Worm (Caenorhabditis elegans) whole organism, midembryonic: ENCODE measurements around the gene wht-3.

Experiments
- T22C8.4 ChIP-seq: fragments of 200-800 bp; sonication (Bioruptor generic); IDR thresholded peaks from 2 replicates; pipeline ENCODE4 v1.3.6; 2022; ENCODE audit warnings: missing genetic modification characterization, missing compliant biosample characterization
- cog-1 ChIP-seq: sonication (generic microtip); optimal IDR thresholded peaks from 2 replicates; lab custom pipeline; 2016; ENCODE audit warnings: missing genetic modification characterization, missing compliant biosample characterization
- flt-1 ChIP-seq: fragments of 200-800 bp; sonication (Bioruptor generic); IDR thresholded peaks from 2 replicates; pipeline ENCODE4 v1.3.6; 2022; ENCODE audit warnings: missing genetic modification characterization, missing compliant biosample characterization
- klf-2 ChIP-seq: fragments of 200-800 bp; sonication (Bioruptor generic); conservative IDR thresholded peaks from 2 replicates; pipeline ENCODE4 v1.3.6; 2022; ENCODE audit warnings: missing genetic modification reagents, missing genetic modification characterization, missing compliant biosample characterization
- med-1 ChIP-seq: sonication (generic microtip); optimal IDR thresholded peaks from 2 replicates; lab custom pipeline; 2017; ENCODE audit warnings: missing genetic modification characterization, mild to moderate bottlenecking, missing compliant biosample characterization, antibody characterized with exemption, missing genetic modification reagents; ENCODE audit not compliant: insufficient read depth
- ref-1 ChIP-seq: fragments of 200-800 bp; sonication (Bioruptor generic); conservative IDR thresholded peaks from 2 replicates; pipeline ENCODE4 v1.3.6; 2022; ENCODE audit warnings: missing genetic modification reagents, missing genetic modification characterization, missing compliant biosample characterization
- tab-1 ChIP-seq: fragments of 200-800 bp; sonication (Bioruptor generic); IDR thresholded peaks from 2 replicates; pipeline ENCODE4 v1.3.6; 2022; ENCODE audit warnings: missing genetic modification characterization, missing compliant biosample characterization
- ztf-23 ChIP-seq: fragments of 200-800 bp; sonication (Bioruptor generic); IDR thresholded peaks from 2 replicates; pipeline ENCODE4 v1.3.6; 2022; ENCODE audit warnings: missing genetic modification reagents, missing genetic modification characterization, missing compliant biosample characterization
- ztf-29 ChIP-seq: fragments of 200-800 bp; sonication (Bioruptor generic); IDR thresholded peaks from 2 replicates; pipeline ENCODE4 v1.3.6; 2022; ENCODE audit warnings: missing genetic modification reagents, missing genetic modification characterization, missing compliant biosample characterization

Gene wht-3

ce11 chrIII:4168665-4169064 lies 17.3 kb upstream of the wht-3 start, which contains the start of gene ccdc-55:
Gene ccdc-55, minus strand, starts transcription at chrIII:4168765.
- TF ChIP-seq ztf-29 (GFP tag; lab: Robert Waterston, UW) = no peak
- no peak for TF ChIP-seq ztf-23 (GFP tag; lab: Robert Waterston, UW)
- TF ChIP-seq med-1 (GFP tag; lab: Kevin White, UChicago) = no peak
- no peak for TF ChIP-seq T22C8.4
- TF ChIP-seq cog-1 (tag; lab: Kevin White, UChicago) = no peak
- TF ChIP-seq klf-2 (GFP tag; lab: Robert Waterston, UW) = no peak
- TF ChIP-seq ref-1 (GFP tag; lab: Robert Waterston, UW) = no peak
- TF ChIP-seq flt-1 (GFP tag; lab: Robert Waterston, UW) = no peak
- no peak for TF ChIP-seq tab-1 (GFP tag; lab: Robert Waterston, UW)

DNA sequence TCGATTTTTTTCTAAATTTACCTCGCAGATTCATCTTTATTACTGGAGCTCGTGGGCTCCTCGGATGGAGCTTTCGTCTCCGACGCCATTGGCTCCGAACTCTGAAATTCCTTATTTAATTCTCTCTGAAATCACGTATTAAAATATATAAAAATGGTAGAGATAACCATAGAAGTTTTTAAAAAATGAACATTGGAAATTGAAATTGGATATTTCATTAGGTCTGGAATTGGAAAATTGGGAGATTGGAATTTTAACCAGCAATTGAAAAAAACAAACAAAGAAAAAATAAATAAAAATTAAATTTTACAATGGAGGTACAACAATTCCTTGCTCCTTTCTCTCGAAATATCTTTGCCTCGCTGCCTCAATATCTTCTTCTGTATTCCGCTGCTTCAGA lies 15.3 kb upstream of the wht-3 start, which contains the start of gene rnf-5:
Gene rnf-5, minus strand, starts transcription at position 101 of the 400 bp plus-strand sequence.
- TF ChIP-seq tab-1 (GFP tag; lab: Robert Waterston, UW) (no peak), ztf-23 (GFP tag; lab: Robert Waterston, UW) (no peak), med-1 (GFP tag; lab: Kevin White, UChicago) (no peak), ref-1 (GFP tag; lab: Robert Waterston, UW) (no peak), flt-1 (GFP tag; lab: Robert Waterston, UW) (no peak), klf-2 (GFP tag; lab: Robert Waterston, UW) (no peak), ztf-29 (GFP tag; lab: Robert Waterston, UW) (no peak), cog-1 (tag; lab: Kevin White, UChicago) (no peak), T22C8.4 (no peak)

DNA sequence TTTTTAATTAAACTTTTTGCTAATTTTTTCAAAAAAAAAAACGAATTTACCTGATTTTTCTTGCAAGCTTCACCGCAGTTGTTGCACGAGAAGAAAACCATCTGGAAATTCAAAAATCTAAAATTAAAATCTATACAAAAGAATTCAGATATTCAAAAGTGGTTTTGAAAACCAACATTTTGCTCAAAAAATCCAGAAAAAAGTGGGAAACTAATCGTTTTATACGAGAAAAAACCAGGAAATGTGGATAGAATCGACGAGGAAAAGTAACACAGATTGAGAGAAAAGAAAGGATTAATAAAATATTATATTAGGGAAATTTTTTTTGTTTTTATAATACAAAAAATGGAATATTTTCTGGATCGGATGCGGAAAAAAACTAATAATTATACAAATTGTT lies 12.7 kb upstream of the wht-3 start, which contains the start of gene C16C10.8:
Gene C16C10.8, minus strand, starts transcription at position 101 of the 400 bp plus-strand sequence.
- TF ChIP-seq T22C8.4 (no peak), ztf-23 (GFP tag; lab: Robert Waterston, UW) (no peak), ref-1 (GFP tag; lab: Robert Waterston, UW) (no peak), flt-1 (GFP tag; lab: Robert Waterston, UW) (no peak), cog-1 (tag; lab: Kevin White, UChicago) (no peak), ztf-29 (GFP tag; lab: Robert Waterston, UW) (no peak), klf-2 (GFP tag; lab: Robert Waterston, UW) (no peak), tab-1 (GFP tag; lab: Robert Waterston, UW) (no peak), med-1 (GFP tag; lab: Kevin White, UChicago) (no peak)

DNA sequence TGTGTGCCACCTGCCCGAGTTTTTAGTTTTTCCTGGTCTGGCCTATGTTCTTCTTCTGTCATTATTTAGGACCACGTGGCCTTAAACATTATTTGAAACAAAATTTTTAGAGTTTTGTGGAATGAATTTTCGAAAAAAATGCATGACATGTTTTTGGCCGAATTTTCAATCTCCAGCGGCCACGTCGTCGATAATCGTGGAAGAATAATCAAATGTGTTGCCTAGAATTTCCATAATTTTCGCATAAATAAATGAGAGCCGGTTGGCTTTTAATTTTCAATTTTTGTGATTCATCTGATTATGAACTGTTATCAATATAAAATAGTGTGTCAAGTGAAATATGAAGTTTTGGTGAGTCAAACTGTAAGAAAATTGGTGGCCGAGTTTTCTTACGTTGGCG lies 9.5 kb upstream of the wht-3 start, which contains the start of gene C01G12.16:
Gene C01G12.16, plus strand, starts transcription at position 301 of the 400 bp plus-strand sequence.
- TF ChIP-seq klf-2 (GFP tag; lab: Robert Waterston, UW) (no peak), ztf-29 (GFP tag; lab: Robert Waterston, UW) (no peak), T22C8.4 (no peak), med-1 (GFP tag; lab: Kevin White, UChicago) (no peak), cog-1 (tag; lab: Kevin White, UChicago) (no peak), ref-1 (GFP tag; lab: Robert Waterston, UW) (no peak), flt-1 (GFP tag; lab: Robert Waterston, UW) (no peak), tab-1 (GFP tag; lab: Robert Waterston, UW) (no peak), ztf-23 (GFP tag; lab: Robert Waterston, UW) (no peak)

DNA sequence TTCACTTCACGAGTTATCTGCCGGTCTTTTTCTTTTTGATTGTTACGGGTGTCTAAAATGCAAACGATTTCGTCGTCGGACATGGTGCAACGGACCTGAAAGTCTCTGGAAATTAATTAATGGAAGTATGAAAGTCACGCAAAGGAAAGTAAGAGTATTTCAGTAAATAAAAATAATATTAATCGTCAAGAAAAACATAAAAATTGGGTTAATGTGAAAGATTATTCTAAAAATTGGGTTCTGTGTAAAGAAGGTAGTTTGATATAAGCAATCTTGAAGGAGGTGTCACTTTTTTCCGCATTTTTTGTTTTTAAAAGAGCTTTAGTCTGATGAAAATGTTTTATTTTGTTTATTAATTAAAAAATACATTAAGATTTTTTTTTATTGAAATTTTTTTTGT lies 5.9 kb upstream of the wht-3 start, which contains the start of gene C16C10.9:
Gene C16C10.9, minus strand, starts transcription at position 101 of the 400 bp plus-strand sequence.
- TF ChIP-seq tab-1 (GFP tag; lab: Robert Waterston, UW) = no peak

ce11 chrIII:4153299-4153698 lies 1.9 kb upstream of the wht-3 start, which contains the start of gene glod-4:
Gene glod-4, plus strand, starts transcription at chrIII:4153599.
- TF ChIP-seq T22C8.4 = no peak
- TF ChIP-seq cog-1 (tag; lab: Kevin White, UChicago) = no peak
- TF ChIP-seq tab-1 (GFP tag; lab: Robert Waterston, UW) = no peak
- no peak for TF ChIP-seq med-1 (GFP tag; lab: Kevin White, UChicago)
- TF ChIP-seq flt-1 (GFP tag; lab: Robert Waterston, UW) = no peak
- TF ChIP-seq ref-1 (GFP tag; lab: Robert Waterston, UW) = no peak
- no peak for TF ChIP-seq ztf-29 (GFP tag; lab: Robert Waterston, UW)
- no peak for TF ChIP-seq klf-2 (GFP tag; lab: Robert Waterston, UW)
- TF ChIP-seq ztf-23 (GFP tag; lab: Robert Waterston, UW) = no peak

DNA sequence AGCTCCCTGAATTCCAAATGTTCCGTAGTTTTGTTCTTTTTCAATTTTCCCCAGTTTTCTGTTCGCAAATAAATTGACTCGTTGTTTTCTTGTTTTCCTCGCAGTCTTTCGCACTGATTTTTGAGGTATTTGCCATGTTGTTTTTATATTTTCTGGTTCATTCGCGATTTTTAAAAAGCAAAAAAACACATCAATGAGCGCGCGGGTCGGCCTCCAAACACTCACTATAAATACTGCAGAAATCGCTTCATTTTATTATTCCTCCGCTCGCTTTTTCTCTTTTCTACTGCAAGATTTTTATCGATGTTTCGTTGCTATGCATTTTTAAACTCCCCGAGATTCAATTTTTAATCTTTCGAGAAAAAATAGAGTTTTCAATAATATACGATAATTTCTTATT lies 1.4 kb upstream of the wht-3 start:
- no peak for TF ChIP-seq ref-1 (GFP tag; lab: Robert Waterston, UW)
- TF ChIP-seq T22C8.4 = no peak
- TF ChIP-seq cog-1 (tag; lab: Kevin White, UChicago) = no peak
- TF ChIP-seq med-1 (GFP tag; lab: Kevin White, UChicago) = no peak

- no peak for TF ChIP-seq klf-2 (GFP tag; lab: Robert Waterston, UW)
- no peak for TF ChIP-seq ref-1 (GFP tag; lab: Robert Waterston, UW)
- TF ChIP-seq T22C8.4 = no peak
- TF ChIP-seq flt-1 (GFP tag; lab: Robert Waterston, UW) = no peak
- TF ChIP-seq ztf-23 (GFP tag; lab: Robert Waterston, UW) = no peak
- no peak for TF ChIP-seq med-1 (GFP tag; lab: Kevin White, UChicago)
- TF ChIP-seq ztf-29 (GFP tag; lab: Robert Waterston, UW) = no peak
- no peak for TF ChIP-seq tab-1 (GFP tag; lab: Robert Waterston, UW)
- TF ChIP-seq cog-1 (tag; lab: Kevin White, UChicago) = no peak
Observed at ce11 chrIII:4152309-4152708, 911 bp upstream of the wht-3 start.

ce11 chrIII:4150919-4151318 lies 479 bp downstream of the wht-3 start:
- no peak for TF ChIP-seq ztf-23 (GFP tag; lab: Robert Waterston, UW)
- no peak for TF ChIP-seq klf-2 (GFP tag; lab: Robert Waterston, UW)
- no peak for TF ChIP-seq T22C8.4
- TF ChIP-seq ztf-29 (GFP tag; lab: Robert Waterston, UW) = no peak
- no peak for TF ChIP-seq med-1 (GFP tag; lab: Kevin White, UChicago)
- TF ChIP-seq cog-1 (tag; lab: Kevin White, UChicago) = no peak
- no peak for TF ChIP-seq flt-1 (GFP tag; lab: Robert Waterston, UW)
- TF ChIP-seq ref-1 (GFP tag; lab: Robert Waterston, UW) = no peak
- no peak for TF ChIP-seq tab-1 (GFP tag; lab: Robert Waterston, UW)
